Worm (Caenorhabditis elegans) whole organism, L2 larva: ENCODE results near the gene C31E10.11.

Experiments
- alr-1 ChIP-seq: fragments of 150-350 bp; optimal IDR thresholded peaks from 2 replicates; lab custom pipeline; 2014; ENCODE audit warnings: missing biosample characterization, missing genetic modification characterization
- blmp-1 ChIP-seq: sonication (generic microtip); optimal IDR thresholded peaks from 2 replicates; lab custom pipeline; 2017; ENCODE audit warnings: missing genetic modification characterization, mild to moderate bottlenecking, missing compliant biosample characterization, antibody characterized with exemption, moderate library complexity; ENCODE audit not compliant: insufficient read depth
- ceh-16 ChIP-seq: fragments of 150-350 bp; optimal IDR thresholded peaks from 2 replicates; lab custom pipeline; 2014; ENCODE audit warnings: missing biosample characterization, missing genetic modification characterization
- ceh-82 ChIP-seq: fragments of 150-350 bp; optimal IDR thresholded peaks from 2 replicates; lab custom pipeline; 2014; ENCODE audit warnings: missing biosample characterization, missing genetic modification characterization
- dmd-4 ChIP-seq: sonication (generic microtip); optimal IDR thresholded peaks from 2 replicates; lab custom pipeline; 2017; ENCODE audit warnings: missing biosample characterization, missing genetic modification characterization
- egl-27 ChIP-seq: sonication (generic microtip); optimal IDR thresholded peaks from 3 replicates; lab custom pipeline; 2017; ENCODE audit warnings: missing biosample characterization, missing genetic modification reagents, missing genetic modification characterization
- nhr-11 ChIP-seq: fragments of 150-350 bp; optimal IDR thresholded peaks from 2 replicates; lab custom pipeline; 2014; ENCODE audit warnings: missing biosample characterization, missing genetic modification characterization
- nhr-12 ChIP-seq: fragments of 150-350 bp; optimal IDR thresholded peaks from 2 replicates; lab custom pipeline; 2014; ENCODE audit warnings: missing biosample characterization, missing genetic modification characterization
- unc-39 ChIP-seq: fragments of 150-350 bp; optimal IDR thresholded peaks from 2 replicates; lab custom pipeline; 2014; ENCODE audit warnings: missing biosample characterization, missing genetic modification characterization
- zag-1 ChIP-seq: fragments of 150-350 bp; optimal IDR thresholded peaks from 2 replicates; lab custom pipeline; 2014; ENCODE audit warnings: missing biosample characterization, missing genetic modification characterization
- ztf-11 ChIP-seq: sonication (generic microtip); optimal IDR thresholded peaks from 2 replicates; lab custom pipeline; 2017; ENCODE audit warnings: missing biosample characterization, missing genetic modification characterization

ce11 chrX:13959383-13959782 is 31.2 kb downstream of the C31E10.11 start:
- TF ChIP-seq egl-27, result no peak
- TF ChIP-seq ztf-11 (tag; lab: Kevin White, UChicago), result no peak
- no peak for TF ChIP-seq ceh-16 (tag; lab: Kevin White, UChicago)
- no peak for TF ChIP-seq dmd-4 (tag; lab: Kevin White, UChicago)
- no peak for TF ChIP-seq zag-1 (tag; lab: Kevin White, UChicago)
- TF ChIP-seq alr-1 (tag; lab: Kevin White, UChicago), result no peak
- TF ChIP-seq ceh-82 (tag; lab: Kevin White, UChicago), result no peak
- TF ChIP-seq blmp-1, result no peak
- TF ChIP-seq nhr-12 (tag; lab: Kevin White, UChicago), result no peak
- no peak for TF ChIP-seq unc-39
- no peak for TF ChIP-seq nhr-11 (tag; lab: Kevin White, UChicago)
